Worm (Caenorhabditis elegans): ENCODE results near the gene nspb-2.

Gene nspb-2

ce11 chrIV:6601213-6601724 lies 9.8 kb downstream of the nspb-2 start, which contains the start of gene sup-36:
Gene sup-36, plus strand, starts transcription at chrIV:6601674.
- TF ChIP-seq ama-1 (optimal IDR thresholded peaks at IDR 0.05) (no peak), hlh-30 (tag; optimal IDR thresholded peaks at IDR 0.05; ENCODE audit: insufficient read depth) (peak; percentile 71), daf-16 (GFP tag; optimal IDR thresholded peaks at IDR 0.05) (no peak), daf-16 (tag; optimal IDR thresholded peaks at IDR 0.05) (peak; percentile 48), lin-39 (tag; optimal IDR thresholded peaks at IDR 0.05) (no peak), pqm-1 (tag; optimal IDR thresholded peaks at IDR 0.05) (peak; percentile 9), mxl-3 (GFP tag; optimal IDR thresholded peaks at IDR 0.05) (no peak), dve-1 (tag; optimal IDR thresholded peaks at IDR 0.05; ENCODE audit: insufficient read depth) (peak; percentile 33), ceh-20 (GFP tag; IDR thresholded peaks at IDR 0.05) (no peak), nhr-28 (tag; optimal IDR thresholded peaks at IDR 0.05) (peak; percentile 49)

DNA sequence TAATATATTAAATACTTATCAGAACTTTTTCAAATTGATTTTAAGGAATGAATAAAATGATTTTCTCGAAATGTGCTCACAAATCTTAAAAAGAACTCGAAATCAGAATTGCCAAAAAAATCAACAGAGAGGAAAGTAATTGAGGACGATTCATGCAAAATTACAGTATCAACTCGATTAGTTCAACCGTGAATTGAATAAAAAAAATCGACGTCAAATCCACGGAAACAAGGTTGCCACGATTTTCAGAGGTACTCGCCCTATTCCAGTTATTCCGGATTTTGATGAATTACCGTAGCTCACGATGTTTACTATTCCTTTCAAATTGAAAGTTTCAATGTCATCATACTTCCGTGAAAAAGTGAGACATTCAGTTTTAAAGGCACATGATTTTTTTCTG lies 10.9 kb downstream of the nspb-2 start, which contains the start of gene F15B10.3:
TSS of gene F15B10.3 (plus strand) at position 301 of the 400 bp plus-strand sequence.
- TF ChIP-seq ceh-20 (GFP tag; IDR thresholded peaks at IDR 0.05) (no peak), nhr-76 (tag; optimal IDR thresholded peaks at IDR 0.05) (no peak), zag-1 (tag; optimal IDR thresholded peaks at IDR 0.05) (no peak), mdt-29 (GFP tag; IDR thresholded peaks at IDR 0.05) (no peak)

DNA sequence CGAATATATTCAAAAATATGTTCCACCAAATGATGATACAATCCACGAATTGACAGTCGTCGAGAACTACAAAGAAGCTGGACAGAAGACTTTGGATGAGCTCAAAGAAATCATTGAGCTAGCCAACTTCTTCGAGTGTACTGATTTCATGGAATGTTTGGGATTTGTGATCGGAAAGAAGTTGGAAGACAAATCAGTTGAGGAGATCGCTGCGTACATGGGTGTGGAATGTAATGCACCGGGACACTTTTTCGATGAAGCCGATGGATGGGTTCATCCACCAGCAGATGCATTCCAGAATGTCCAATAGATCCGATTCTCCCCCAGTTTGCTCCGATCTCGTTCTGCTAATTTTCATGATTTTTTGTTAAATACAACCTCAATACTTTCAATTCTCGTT lies 12.1 kb downstream of the nspb-2 start:
- TF ChIP-seq dve-1 (tag; optimal IDR thresholded peaks at IDR 0.05; ENCODE audit: insufficient read depth) (peak; percentile 21), ceh-82 (tag; optimal IDR thresholded peaks at IDR 0.05) (no peak), unc-62 (GFP tag; optimal IDR thresholded peaks at IDR 0.05 in 1 of 2) (peak in 1 of 2 experiments; percentile 55), unc-62 (tag; optimal IDR thresholded peaks at IDR 0.05) (no peak)

DNA sequence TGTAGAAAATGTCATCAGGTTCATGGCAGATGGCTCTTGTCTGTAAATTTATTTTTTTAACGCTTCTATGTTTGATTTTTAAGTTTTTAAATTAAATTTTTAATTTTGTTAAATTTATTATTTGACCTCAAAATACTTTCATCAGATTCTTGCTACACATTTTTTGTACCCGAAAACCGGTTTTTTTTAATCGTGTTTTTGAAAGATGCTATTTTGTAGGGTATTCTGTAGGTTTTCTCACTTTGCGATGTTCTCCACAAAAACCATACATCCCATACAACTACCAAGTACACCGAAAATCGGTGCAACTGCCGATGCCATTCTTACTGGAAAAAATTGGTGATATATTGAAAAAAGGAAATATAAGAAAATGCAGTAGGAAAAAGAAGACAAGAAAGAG lies 14.4 kb downstream of the nspb-2 start, which contains the start of gene nstp-2:
TSS of gene nstp-2 (minus strand) at position 326 of the 400 bp plus-strand sequence.
- TF ChIP-seq lin-1 (GFP tag; IDR thresholded peaks at IDR 0.05) (no peak), lin-13 (GFP tag; optimal IDR thresholded peaks at IDR 0.05) (no peak), arid-1 (GFP tag; conservative IDR thresholded peaks at IDR 0.05) (no peak), aly-2 (tag; optimal IDR thresholded peaks at IDR 0.05) (no peak), nhr-111 (GFP tag; optimal IDR thresholded peaks at IDR 0.05) (no peak), nhr-28 (tag; optimal IDR thresholded peaks at IDR 0.05) (peak; percentile 86), Y105C5A.15 (GFP tag; IDR thresholded peaks at IDR 0.05) (no peak)

DNA sequence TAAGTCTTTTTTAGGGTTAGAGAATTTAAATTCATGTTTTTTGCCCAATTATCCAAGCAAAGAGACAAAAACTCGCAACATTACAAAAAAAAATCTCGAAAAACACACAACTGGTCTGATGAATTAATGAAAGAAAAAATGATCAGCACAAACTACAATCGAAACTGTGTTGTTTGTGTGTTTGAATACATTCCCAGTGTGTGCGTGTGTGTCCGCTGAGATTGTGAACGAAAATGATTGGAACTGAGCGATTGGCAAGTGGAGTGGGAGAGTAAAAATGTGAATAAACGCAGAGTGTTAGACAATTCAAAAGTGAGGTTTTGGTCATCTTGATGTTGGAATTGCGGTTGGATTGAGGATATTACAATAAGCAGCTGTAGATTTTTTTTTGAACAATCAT lies 15.1 kb downstream of the nspb-2 start:
- TF ChIP-seq madf-9 (GFP tag; conservative IDR thresholded peaks at IDR 0.05), result no peak
- no peak for TF ChIP-seq ces-1 (GFP tag; optimal IDR thresholded peaks at IDR 0.05)
- no peak for TF ChIP-seq ama-1 (optimal IDR thresholded peaks at IDR 0.05)
- TF ChIP-seq T20F7.1 (GFP tag; optimal IDR thresholded peaks at IDR 0.05), result no peak
- TF ChIP-seq ceh-82 (tag; optimal IDR thresholded peaks at IDR 0.05), result no peak
- TF ChIP-seq jun-1 (tag; optimal IDR thresholded peaks at IDR 0.05), result no peak
- TF ChIP-seq nhr-28 (tag; optimal IDR thresholded peaks at IDR 0.05), result peak; percentile 99
- TF ChIP-seq php-3 (GFP tag; IDR thresholded peaks at IDR 0.05), result no peak
- TF ChIP-seq hlh-11 (tag; optimal IDR thresholded peaks at IDR 0.05), result peak; percentile 6
- TF ChIP-seq daf-16 (GFP tag; optimal IDR thresholded peaks at IDR 0.05), result no peak
- peak; percentile 39 for TF ChIP-seq daf-16 (tag; optimal IDR thresholded peaks at IDR 0.05)
- no peak for TF ChIP-seq unc-62 (GFP tag; optimal IDR thresholded peaks at IDR 0.05 in 1 of 2)
- TF ChIP-seq unc-62 (tag; optimal IDR thresholded peaks at IDR 0.05), result no peak
- peak; percentile 60 for TF ChIP-seq mes-2 (tag; optimal IDR thresholded peaks at IDR 0.05; ENCODE audit: poor library complexity, severe bottlenecking)

- TF ChIP-seq aha-1 (tag) (peak; percentile 77), nhr-111 (GFP tag; optimal IDR thresholded peaks at IDR 0.05) (no peak), zip-11 (GFP tag; IDR thresholded peaks at IDR 0.05) (no peak), nhr-28 (tag; optimal IDR thresholded peaks at IDR 0.05) (peak; percentile 99), spr-3 (GFP tag; optimal IDR thresholded peaks at IDR 0.05) (no peak), zfp-2 (tag; optimal IDR thresholded peaks at IDR 0.05) (no peak), hmg-1.1 (GFP tag; IDR thresholded peaks at IDR 0.05) (no peak), egl-43 (GFP tag; IDR thresholded peaks at IDR 0.05) (no peak), nhr-77 (tag; optimal IDR thresholded peaks at IDR 0.05) (no peak), duxl-1 (tag; optimal IDR thresholded peaks at IDR 0.05; ENCODE audit: poor library complexity) (no peak), daf-16 (GFP tag; optimal IDR thresholded peaks at IDR 0.05) (no peak), daf-16 (tag; optimal IDR thresholded peaks at IDR 0.05) (peak; percentile 3), daf-12 (tag; optimal IDR thresholded peaks at IDR 0.05) (no peak), nhr-11 (tag; optimal IDR thresholded peaks at IDR 0.05) (no peak), egl-27 (tag; optimal IDR thresholded peaks at IDR 0.05) (no peak), unc-62 (GFP tag; optimal IDR thresholded peaks at IDR 0.05 in 1 of 2) (peak in 1 of 2 experiments; percentile 50), unc-62 (tag; optimal IDR thresholded peaks at IDR 0.05) (no peak), nhr-6 (tag; optimal IDR thresholded peaks at IDR 0.05) (no peak), unc-130 (GFP tag; optimal IDR thresholded peaks at IDR 0.05) (no peak)
These were observed 15.6 kb downstream of the nspb-2 start for ce11 chrIV:6607059-6607458.
